Fruit fly (Drosophila melanogaster) whole organism, prepupa: ENCODE results near the gene Spg7.

Source experiments
- CG11294 ChIP-seq: fragments of 200-800 bp; sonication (Bioruptor generic); IDR thresholded peaks from 2 replicates; pipeline ENCODE4 v1.3.6; 2022; ENCODE audit warnings: missing biosample characterization, missing genetic modification characterization
- CG11762 ChIP-seq: fragments of 200-800 bp; sonication (Bioruptor generic); optimal IDR thresholded peaks from 3 replicates; lab custom pipeline; 2016; ENCODE audit warnings: missing biosample characterization, missing genetic modification characterization; ENCODE audit not compliant: insufficient read depth
- CG11902 ChIP-seq: fragments of 200-800 bp; sonication (Bioruptor generic); optimal IDR thresholded peaks from 3 replicates; lab custom pipeline; 2016; ENCODE audit warnings: missing biosample characterization, missing genetic modification characterization
- CG1621 ChIP-seq: fragments of 200-800 bp; sonication (Bioruptor generic); optimal IDR thresholded peaks from 3 replicates; lab custom pipeline; 2018; ENCODE audit warnings: missing biosample characterization, mild to moderate bottlenecking, missing genetic modification characterization
- CG16779 ChIP-seq: fragments of 200-800 bp; sonication (Bioruptor generic); optimal IDR thresholded peaks from 3 replicates; lab custom pipeline; 2017; ENCODE audit warnings: missing biosample characterization, mild to moderate bottlenecking, missing genetic modification characterization
- CG3032 ChIP-seq: fragments of 200-800 bp; optimal IDR thresholded peaks from 2 replicates; lab custom pipeline; 2019; ENCODE audit warnings: missing biosample characterization, mild to moderate bottlenecking, missing genetic modification characterization, moderate library complexity
- CG34406 ChIP-seq: fragments of 200-800 bp; sonication (Bioruptor generic); optimal IDR thresholded peaks from 3 replicates; lab custom pipeline; 2016; ENCODE audit warnings: missing biosample characterization, missing genetic modification characterization
- CG6276 ChIP-seq: fragments of 200-800 bp; sonication (Bioruptor generic); optimal IDR thresholded peaks from 2 replicates; lab custom pipeline; 2017; ENCODE audit warnings: missing biosample characterization, mild to moderate bottlenecking, missing genetic modification characterization
- CG8119 ChIP-seq: fragments of 200-800 bp; sonication (Bioruptor generic); IDR thresholded peaks from 3 replicates; pipeline ENCODE4 v1.3.6; 2022; ENCODE audit warnings: missing biosample characterization, missing genetic modification characterization
- CG8632 ChIP-seq: fragments of 200-800 bp; sonication (Bioruptor generic); optimal IDR thresholded peaks from 3 replicates; lab custom pipeline; 2016; ENCODE audit warnings: missing biosample characterization, missing genetic modification characterization
- CG9139 ChIP-seq: fragments of 200-800 bp; sonication (Bioruptor generic); optimal IDR thresholded peaks from 3 replicates; lab custom pipeline; 2017; ENCODE audit warnings: missing biosample characterization, mild to moderate bottlenecking, missing genetic modification characterization
- Eip75B ChIP-seq: fragments of 200-800 bp; sonication (Bioruptor generic); optimal IDR thresholded peaks from 3 replicates; lab custom pipeline; 2016; ENCODE audit warnings: missing biosample characterization, missing genetic modification characterization
- Eip78C ChIP-seq: fragments of 200-800 bp; sonication (Bioruptor generic); peaks from one replicate; lab custom pipeline; 2016; ENCODE audit warnings: missing biosample characterization, missing genetic modification characterization
- Ets96B ChIP-seq: fragments of 200-800 bp; optimal IDR thresholded peaks from 2 replicates; lab custom pipeline; 2019; ENCODE audit warnings: missing biosample characterization, mild to moderate bottlenecking, missing genetic modification characterization, moderate library complexity
- Gug ChIP-seq: fragments of 200-800 bp; sonication (Bioruptor generic); IDR thresholded peaks from 2 replicates; pipeline ENCODE4 v1.3.6; 2022; ENCODE audit warnings: missing biosample characterization, missing genetic modification characterization
- Hr4 ChIP-seq: fragments of 200-800 bp; sonication (Bioruptor generic); optimal IDR thresholded peaks from 3 replicates; lab custom pipeline; 2016; ENCODE audit warnings: missing biosample characterization, missing genetic modification characterization
- Lpt ChIP-seq: fragments of 200-800 bp; sonication (Bioruptor generic); optimal IDR thresholded peaks from 3 replicates; lab custom pipeline; 2016; ENCODE audit warnings: missing biosample characterization, missing genetic modification characterization
- Met ChIP-seq: fragments of 200-800 bp; sonication (Bioruptor generic); optimal IDR thresholded peaks from 3 replicates; lab custom pipeline; 2016; ENCODE audit warnings: missing biosample characterization, missing genetic modification characterization
- OdsH ChIP-seq: fragments of 200-800 bp; sonication (Bioruptor generic); optimal IDR thresholded peaks from 3 replicates; lab custom pipeline; 2016; ENCODE audit warnings: missing biosample characterization, missing genetic modification characterization
- Smox ChIP-seq: fragments of 200-800 bp; sonication (Bioruptor generic); optimal IDR thresholded peaks from 3 replicates; lab custom pipeline; 2016; ENCODE audit warnings: missing biosample characterization, missing genetic modification characterization
- Sox14 ChIP-seq: fragments of 200-800 bp; sonication (Bioruptor generic); optimal IDR thresholded peaks from 3 replicates; lab custom pipeline; 2016; ENCODE audit warnings: missing biosample characterization, missing genetic modification characterization
- Sox15 ChIP-seq: fragments of 200-800 bp; sonication (Bioruptor generic); optimal IDR thresholded peaks from 3 replicates; lab custom pipeline; 2016; ENCODE audit warnings: missing biosample characterization, missing genetic modification characterization
- achi ChIP-seq: fragments of 200-800 bp; sonication (Bioruptor generic); optimal IDR thresholded peaks from 3 replicates; lab custom pipeline; 2016; ENCODE audit warnings: missing biosample characterization, missing genetic modification characterization
- acj6 ChIP-seq: fragments of 200-800 bp; sonication (Bioruptor generic); optimal IDR thresholded peaks from 3 replicates; lab custom pipeline; 2016; ENCODE audit warnings: missing biosample characterization, missing genetic modification characterization
- dac ChIP-seq: fragments of 200-800 bp; sonication (Bioruptor generic); optimal IDR thresholded peaks from 2 replicates; lab custom pipeline; 2017; ENCODE audit warnings: missing biosample characterization, mild to moderate bottlenecking, missing genetic modification characterization
- dsx ChIP-seq: fragments of 200-800 bp; optimal IDR thresholded peaks from 3 replicates; lab custom pipeline; 2019; ENCODE audit warnings: missing biosample characterization, mild to moderate bottlenecking, missing genetic modification characterization, moderate library complexity; ENCODE audit not compliant: poor library complexity, severe bottlenecking
- eg ChIP-seq: fragments of 200-800 bp; sonication (Bioruptor generic); IDR thresholded peaks from 3 replicates; pipeline ENCODE4 v1.3.6; 2022; ENCODE audit warnings: missing biosample characterization, missing genetic modification characterization
- esn ChIP-seq: fragments of 200-800 bp; sonication (Bioruptor generic); optimal IDR thresholded peaks from 2 replicates; lab custom pipeline; 2016; ENCODE audit warnings: missing biosample characterization, mild to moderate bottlenecking, missing genetic modification characterization, moderate library complexity
- fd85E ChIP-seq: fragments of 200-800 bp; sonication (Bioruptor generic); optimal IDR thresholded peaks from 3 replicates; lab custom pipeline; 2016; ENCODE audit warnings: missing biosample characterization, missing genetic modification characterization
- fkh ChIP-seq: fragments of 200-800 bp; sonication (Bioruptor generic); optimal IDR thresholded peaks from 3 replicates; lab custom pipeline; 2017; ENCODE audit warnings: missing biosample characterization, mild to moderate bottlenecking, missing genetic modification characterization, moderate library complexity
- pdm3 ChIP-seq: fragments of 200-800 bp; sonication (Bioruptor generic); optimal IDR thresholded peaks from 3 replicates; lab custom pipeline; 2016; ENCODE audit warnings: missing biosample characterization, missing genetic modification characterization
- spab ChIP-seq: fragments of 200-800 bp; sonication (Bioruptor generic); optimal IDR thresholded peaks from 2 replicates; lab custom pipeline; 2017; ENCODE audit warnings: missing biosample characterization, mild to moderate bottlenecking, missing genetic modification characterization, missing genetic modification reagents
- svp ChIP-seq: fragments of 200-800 bp; sonication (Bioruptor generic); peaks from one replicate; lab custom pipeline; 2016; ENCODE audit warnings: missing biosample characterization, missing genetic modification characterization
- topi ChIP-seq: fragments of 200-800 bp; sonication (Bioruptor generic); optimal IDR thresholded peaks from 3 replicates; lab custom pipeline; 2016; ENCODE audit warnings: missing biosample characterization, missing genetic modification characterization
- vri ChIP-seq: fragments of 200-800 bp; sonication (Bioruptor generic); optimal IDR thresholded peaks from 3 replicates; lab custom pipeline; 2016; ENCODE audit warnings: missing biosample characterization, mild to moderate bottlenecking, missing genetic modification characterization

Spg7 gene

dm6 chrX:2646022-2646761 lies 51.8 kb downstream of the Spg7 start (continued):
- TF ChIP-seq CG9139 (GFP tag; lab: Kevin White, UChicago) (peak; percentile 95), dsx (peak; percentile 97), Sox14 (GFP tag; lab: Kevin White, UChicago) (peak; percentile 99), Lpt (GFP tag; lab: Kevin White, UChicago) (peak; percentile 95), Met (GFP tag; lab: Kevin White, UChicago) (peak; percentile 99), CG34406 (peak; percentile 97), achi (peak; percentile 97), CG8119 (GFP tag; lab: Robert Waterston, UW) (peak; percentile 98), fd85E (GFP tag; lab: Kevin White, UChicago) (peak; percentile 89), Ets96B (tag; lab: Kevin White, UChicago) (peak; percentile 97), CG11762 (GFP tag; lab: Kevin White, UChicago) (peak; percentile 95), topi (GFP tag; lab: Kevin White, UChicago) (peak; percentile 98), CG8632 (GFP tag; lab: Kevin White, UChicago) (peak; percentile 96), acj6 (peak; percentile 97), fkh (GFP tag; lab: Kevin White, UChicago) (peak; percentile 92), CG6276 (GFP tag; lab: Kevin White, UChicago) (peak; percentile 99), svp (GFP tag; lab: Kevin White, UChicago) (peak; percentile 99)
- TF ChIP-seq, all 60 proteins: peak for 59

- TF ChIP-seq esn (no peak), OdsH (GFP tag; lab: Kevin White, UChicago) (no peak), Sox15 (no peak), Sox14 (GFP tag; lab: Kevin White, UChicago) (no peak), CG16779 (tag; lab: Kevin White, UChicago) (no peak), dac (no peak), pdm3 (GFP tag; lab: Kevin White, UChicago) (no peak), Gug (GFP tag; lab: Robert Waterston, UW) (no peak), Eip78C (GFP tag; lab: Kevin White, UChicago) (no peak), CG1621 (tag; lab: Kevin White, UChicago) (no peak), vri (GFP tag; lab: Kevin White, UChicago) (no peak), Hr4 (GFP tag; lab: Kevin White, UChicago) (no peak), Smox (GFP tag; lab: Kevin White, UChicago) (no peak), Eip75B (no peak), eg (GFP tag; lab: Robert Waterston, UW) (no peak), spab (GFP tag; lab: Kevin White, UChicago) (no peak), CG11902 (GFP tag; lab: Kevin White, UChicago) (no peak), CG3032 (tag; lab: Kevin White, UChicago) (no peak), achi (no peak), CG11294 (GFP tag; lab: Robert Waterston, UW) (no peak)
These were observed 52.4 kb downstream of the Spg7 start for dm6 chrX:2645593-2645992.
